Worm (Caenorhabditis elegans): ENCODE measurements around the gene pygl-1.

Gene pygl-1

ce11 chrV:3605325-3605724 lies 26.5 kb downstream of the pygl-1 start, which contains the start of gene T22F3.8:
Gene T22F3.8, minus strand, starts transcription at chrV:3605425.
- TF ChIP-seq tbx-8 (GFP tag; optimal IDR thresholded peaks at IDR 0.05) (no peak), hlh-1 (tag; optimal IDR thresholded peaks at IDR 0.05) (no peak)

DNA sequence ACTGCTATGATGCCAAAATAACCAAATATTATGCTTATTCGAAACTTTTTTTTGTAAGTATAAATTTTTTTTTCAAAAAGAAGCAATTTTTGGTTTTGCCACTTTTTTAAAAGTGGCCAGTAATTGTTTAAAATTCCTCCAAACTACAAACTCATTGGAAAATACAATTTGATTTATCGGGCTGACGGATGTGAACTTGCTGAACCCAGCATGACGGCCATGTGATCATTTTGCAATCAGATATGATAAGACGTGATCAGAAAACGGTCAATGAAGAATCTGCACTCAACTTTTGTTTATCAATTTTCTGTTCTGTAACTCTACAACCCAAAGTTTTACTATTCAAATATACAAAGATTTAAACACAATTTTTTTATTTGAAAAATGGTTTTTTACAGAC lies 27.6 kb downstream of the pygl-1 start:
- TF ChIP-seq sem-2 (GFP tag; optimal IDR thresholded peaks at IDR 0.05), result no peak
- no peak for TF ChIP-seq snpc-4 (tag; optimal IDR thresholded peaks at IDR 0.05)
- TF ChIP-seq nhr-12 (tag; optimal IDR thresholded peaks at IDR 0.05), result no peak
- no peak for TF ChIP-seq mab-5 (tag; optimal IDR thresholded peaks at IDR 0.05)
- TF ChIP-seq nhr-237 (tag; optimal IDR thresholded peaks at IDR 0.05), result no peak
- no peak for TF ChIP-seq ceh-39 (tag; optimal IDR thresholded peaks at IDR 0.05)
- TF ChIP-seq unc-39 (tag; optimal IDR thresholded peaks at IDR 0.05), result no peak
- no peak for TF ChIP-seq nhr-76 (tag; optimal IDR thresholded peaks at IDR 0.05)
- TF ChIP-seq ztf-11 (tag; optimal IDR thresholded peaks at IDR 0.05), result no peak
- TF ChIP-seq lin-13 (tag; optimal IDR thresholded peaks at IDR 0.05), result no peak
- TF ChIP-seq nhr-28 (tag; optimal IDR thresholded peaks at IDR 0.05), result no peak
- no peak for TF ChIP-seq nhr-2 (tag; optimal IDR thresholded peaks at IDR 0.05)
- no peak for TF ChIP-seq sptf-1 (tag; optimal IDR thresholded peaks at IDR 0.05)
- no peak for TF ChIP-seq zip-8 (tag; optimal IDR thresholded peaks at IDR 0.05)
- no peak for TF ChIP-seq unc-62 (GFP tag; optimal IDR thresholded peaks at IDR 0.05)
- TF ChIP-seq blmp-1 (tag; optimal IDR thresholded peaks at IDR 0.05), result no peak

ce11 chrV:3610709-3611108 lies 31.9 kb downstream of the pygl-1 start:
- TF ChIP-seq mab-5 (tag; optimal IDR thresholded peaks at IDR 0.05), result no peak

DNA sequence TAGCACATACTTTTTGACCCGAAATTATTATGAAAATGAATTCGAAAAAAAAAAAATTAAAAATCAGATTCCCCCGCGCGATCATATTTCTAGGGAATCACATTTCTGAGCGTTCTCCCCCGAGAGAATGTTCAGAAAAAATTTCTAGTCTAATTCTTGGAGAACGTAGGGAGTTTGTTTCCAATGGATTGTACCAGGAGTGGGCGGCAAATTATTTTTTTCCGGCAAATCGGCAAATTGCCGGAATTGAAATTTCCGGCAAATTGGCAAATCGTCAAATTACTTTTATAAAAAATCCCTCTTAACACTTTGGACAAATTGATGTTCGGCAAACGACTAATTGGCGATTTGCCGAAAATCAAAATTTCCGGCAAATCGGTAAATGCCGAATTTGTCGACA lies 32.8 kb downstream of the pygl-1 start, which contains the start of gene T22F3.10:
TSS of gene T22F3.10 (minus strand) at position 101 of the 400 bp plus-strand sequence.
- TF ChIP-seq M03D4.4 (tag; optimal IDR thresholded peaks at IDR 0.05) (no peak), nhr-237 (tag; optimal IDR thresholded peaks at IDR 0.05) (no peak), mep-1 (tag; optimal IDR thresholded peaks at IDR 0.05) (no peak), ceh-39 (tag; optimal IDR thresholded peaks at IDR 0.05) (no peak), nhr-76 (tag; optimal IDR thresholded peaks at IDR 0.05) (no peak), ces-1 (GFP tag; optimal IDR thresholded peaks at IDR 0.05) (no peak), elt-1 (tag; optimal IDR thresholded peaks at IDR 0.05; ENCODE audit: borderline replicate concordance, insufficient read depth) (no peak), bed-3 (GFP tag; optimal IDR thresholded peaks at IDR 0.05) (no peak)

- no peak for TF ChIP-seq sem-2 (GFP tag; optimal IDR thresholded peaks at IDR 0.05)
- no peak for TF ChIP-seq mab-5 (tag; optimal IDR thresholded peaks at IDR 0.05)
- no peak for TF ChIP-seq blmp-1 (tag; optimal IDR thresholded peaks at IDR 0.05)
- TF ChIP-seq ceh-43 (GFP tag; optimal IDR thresholded peaks at IDR 0.05), result no peak
- no peak for TF ChIP-seq nhr-237 (tag; optimal IDR thresholded peaks at IDR 0.05)
- TF ChIP-seq hlh-1 (tag; optimal IDR thresholded peaks at IDR 0.05), result no peak
- TF ChIP-seq elt-1 (tag; optimal IDR thresholded peaks at IDR 0.05; ENCODE audit: borderline replicate concordance, insufficient read depth), result no peak
- no peak for TF ChIP-seq lin-13 (tag; optimal IDR thresholded peaks at IDR 0.05)
- no peak for TF ChIP-seq unc-120 (tag; optimal IDR thresholded peaks at IDR 0.05; ENCODE audit: poor library complexity, severe bottlenecking)
- no peak for TF ChIP-seq M03D4.4 (tag; optimal IDR thresholded peaks at IDR 0.05)
- no peak for TF ChIP-seq drap-1 (GFP tag; optimal IDR thresholded peaks at IDR 0.05)
Observed at ce11 chrV:3613042-3613441, 34.2 kb downstream of the pygl-1 start.

ce11 chrV:3614397-3614796 lies 35.6 kb downstream of the pygl-1 start, which contains the start of gene T22F3.11:
Gene T22F3.11, minus strand, starts transcription at chrV:3614553.
- no peak for TF ChIP-seq ces-1 (GFP tag; optimal IDR thresholded peaks at IDR 0.05)
- no peak for TF ChIP-seq nhr-76 (tag; optimal IDR thresholded peaks at IDR 0.05)
- TF ChIP-seq ceh-83 (GFP tag; optimal IDR thresholded peaks at IDR 0.05), result no peak
- no peak for TF ChIP-seq ceh-43 (GFP tag; optimal IDR thresholded peaks at IDR 0.05)
- TF ChIP-seq sptf-1 (tag; optimal IDR thresholded peaks at IDR 0.05), result no peak

- TF ChIP-seq mep-1 (tag; optimal IDR thresholded peaks at IDR 0.05) (no peak), unc-62 (GFP tag; optimal IDR thresholded peaks at IDR 0.05) (no peak), ham-2 (GFP tag; optimal IDR thresholded peaks at IDR 0.05) (no peak)
Observed at ce11 chrV:3616844-3617243, 38.0 kb downstream of the pygl-1 start.
